Worm (Caenorhabditis elegans): Measurements from ENCODE around the gene tbx-7.

ce11 chrIII:6039370-6039769, 11.0 kb upstream of the tbx-7 start, which contains the start of gene ift-139:
- TF ChIP-seq sem-2 (GFP tag; optimal IDR thresholded peaks at IDR 0.05) (no peak), cnd-1 (tag; optimal IDR thresholded peaks at IDR 0.05) (no peak), ceh-43 (GFP tag; optimal IDR thresholded peaks at IDR 0.05) (no peak), pha-4 (tag; optimal IDR thresholded peaks at IDR 0.05) (no peak), elt-3 (tag; optimal IDR thresholded peaks at IDR 0.05) (no peak), unc-39 (tag; optimal IDR thresholded peaks at IDR 0.05) (no peak), lsy-2 (tag; optimal IDR thresholded peaks at IDR 0.05) (no peak), unc-120 (tag; optimal IDR thresholded peaks at IDR 0.05; ENCODE audit: poor library complexity, severe bottlenecking) (no peak), elt-1 (tag; optimal IDR thresholded peaks at IDR 0.05; ENCODE audit: borderline replicate concordance, insufficient read depth) (no peak), nhr-76 (tag; optimal IDR thresholded peaks at IDR 0.05) (no peak), unc-62 (GFP tag; optimal IDR thresholded peaks at IDR 0.05) (no peak), blmp-1 (tag; optimal IDR thresholded peaks at IDR 0.05) (no peak), nhr-28 (tag; optimal IDR thresholded peaks at IDR 0.05) (no peak), mls-2 (tag; optimal IDR thresholded peaks at IDR 0.05) (no peak)
